Worm (Caenorhabditis elegans) whole organism, L3 larva: ENCODE data around the gene Y73B6BL.27.

Source experiments
- R02D3.7 ChIP-seq: fragments of 150-350 bp; optimal IDR thresholded peaks from 2 replicates; lab custom pipeline; 2014; ENCODE audit warnings: missing biosample characterization, missing genetic modification characterization
- ZK546.5 ChIP-seq: sonication (generic microtip); optimal IDR thresholded peaks from 2 replicates; lab custom pipeline; 2017; ENCODE audit warnings: missing biosample characterization, missing genetic modification characterization
- aly-2 ChIP-seq: fragments of 150-350 bp; optimal IDR thresholded peaks from 2 replicates; lab custom pipeline; 2014; ENCODE audit warnings: missing biosample characterization, missing genetic modification characterization
- ama-1 ChIP-seq: fragments of 150-350 bp; optimal IDR thresholded peaks from 2 replicates; lab custom pipeline; 2018
- ceh-16 ChIP-seq: sonication (generic microtip); optimal IDR thresholded peaks from 2 replicates; lab custom pipeline; 2017; ENCODE audit warnings: missing biosample characterization, missing genetic modification characterization
- ceh-28 ChIP-seq: fragments of 150-350 bp; optimal IDR thresholded peaks from 2 replicates; lab custom pipeline; 2014; ENCODE audit warnings: missing biosample characterization, missing genetic modification reagents, missing genetic modification characterization
- ceh-82 ChIP-seq: fragments of 150-350 bp; optimal IDR thresholded peaks from 2 replicates; lab custom pipeline; 2014; ENCODE audit warnings: missing biosample characterization, missing genetic modification characterization
- ceh-9 ChIP-seq: sonication (generic microtip); optimal IDR thresholded peaks from 2 replicates; lab custom pipeline; 2018; ENCODE audit warnings: missing biosample characterization, missing genetic modification characterization
- daf-12 ChIP-seq: fragments of 150-350 bp; optimal IDR thresholded peaks from 2 replicates; lab custom pipeline; 2014; ENCODE audit warnings: missing biosample characterization, missing genetic modification reagents, missing genetic modification characterization
- egl-27 ChIP-seq: sonication (generic microtip); optimal IDR thresholded peaks from 4 replicates; lab custom pipeline; 2017; ENCODE audit warnings: missing biosample characterization, missing genetic modification reagents, missing genetic modification characterization
- egl-5 ChIP-seq: fragments of 150-350 bp; optimal IDR thresholded peaks from 2 replicates; lab custom pipeline; 2017; ENCODE audit warnings: missing biosample characterization, missing genetic modification reagents, missing genetic modification characterization, inconsistent platforms
- elt-1 ChIP-seq: fragments of 150-350 bp; optimal IDR thresholded peaks from 2 replicates; lab custom pipeline; 2014; ENCODE audit warnings: missing biosample characterization, missing genetic modification characterization
- elt-2 ChIP-seq: sonication (generic microtip); optimal IDR thresholded peaks from 2 replicates; lab custom pipeline; 2016; ENCODE audit warnings: missing genetic modification reagents, mild to moderate bottlenecking, missing genetic modification characterization, missing compliant biosample characterization
- elt-3 ChIP-seq, 3 experiments: fragments of 150-350 bp in 1 of 3; sonication (generic microtip) in 2 of 3; optimal IDR thresholded peaks; 2 replicates in 2 of 3; 4 replicates in 1 of 3; lab custom pipeline; 2014 to 2017; ENCODE audit warnings: missing biosample characterization in 3 of 3, missing genetic modification characterization in 3 of 3
- eor-1 ChIP-seq, 2 experiments: fragments of 150-350 bp; optimal IDR thresholded peaks; 2 replicates each; lab custom pipeline; 2014 to 2018; ENCODE audit warnings: missing biosample characterization in 2 of 2, missing genetic modification characterization in 2 of 2
- fos-1 ChIP-seq: fragments of 150-350 bp; optimal IDR thresholded peaks from 2 replicates; lab custom pipeline; 2014; ENCODE audit warnings: missing biosample characterization, missing genetic modification characterization
- jun-1 ChIP-seq: fragments of 150-350 bp; optimal IDR thresholded peaks from 2 replicates; lab custom pipeline; 2014; ENCODE audit warnings: missing biosample characterization, missing genetic modification reagents, missing genetic modification characterization
- lin-15B ChIP-seq: fragments of 150-350 bp; optimal IDR thresholded peaks from 2 replicates; lab custom pipeline; 2014; ENCODE audit warnings: missing biosample characterization, missing genetic modification characterization
- lin-39 ChIP-seq: fragments of 150-350 bp; optimal IDR thresholded peaks from 2 replicates; lab custom pipeline; 2018; ENCODE audit warnings: missing biosample characterization, missing genetic modification reagents, missing genetic modification characterization
- lsy-12 ChIP-seq: sonication (generic microtip); optimal IDR thresholded peaks from 2 replicates; lab custom pipeline; 2016; ENCODE audit warnings: mild to moderate bottlenecking, missing genetic modification characterization, missing compliant biosample characterization
- mdl-1 ChIP-seq: fragments of 150-350 bp; optimal IDR thresholded peaks from 2 replicates; lab custom pipeline; 2014; ENCODE audit warnings: missing biosample characterization, missing genetic modification characterization
- nhr-11 ChIP-seq: fragments of 150-350 bp; optimal IDR thresholded peaks from 2 replicates; lab custom pipeline; 2014; ENCODE audit warnings: missing biosample characterization, missing genetic modification characterization
- nhr-23 ChIP-seq: fragments of 150-350 bp; optimal IDR thresholded peaks from 2 replicates; lab custom pipeline; 2014; ENCODE audit warnings: missing biosample characterization, missing genetic modification reagents, missing genetic modification characterization
- nhr-25 ChIP-seq: sonication (generic microtip); optimal IDR thresholded peaks from 2 replicates; lab custom pipeline; 2017; ENCODE audit warnings: missing biosample characterization, missing genetic modification characterization
- nhr-43 ChIP-seq: sonication (generic microtip); optimal IDR thresholded peaks from 2 replicates; lab custom pipeline; 2016; ENCODE audit warnings: mild to moderate bottlenecking, missing genetic modification characterization, missing compliant biosample characterization; ENCODE audit not compliant: poor library complexity, severe bottlenecking
- nhr-67 ChIP-seq: fragments of 150-350 bp; optimal IDR thresholded peaks from 2 replicates; lab custom pipeline; 2014; ENCODE audit warnings: missing biosample characterization, missing genetic modification characterization
- pha-4 ChIP-seq: fragments of 150-350 bp; optimal IDR thresholded peaks from 2 replicates; lab custom pipeline; 2014; ENCODE audit warnings: missing biosample characterization, missing genetic modification reagents, missing genetic modification characterization
- pqm-1 ChIP-seq: fragments of 150-350 bp; optimal IDR thresholded peaks from 2 replicates; lab custom pipeline; 2017; ENCODE audit warnings: missing biosample characterization, missing genetic modification characterization, inconsistent platforms
- sea-2 ChIP-seq: fragments of 150-350 bp; sonication (generic microtip); optimal IDR thresholded peaks from 4 replicates; lab custom pipeline; 2014; ENCODE audit warnings: missing biosample characterization, missing genetic modification reagents, missing genetic modification characterization
- skn-1 ChIP-seq: fragments of 150-350 bp; optimal IDR thresholded peaks from 2 replicates; lab custom pipeline; 2014; ENCODE audit warnings: missing biosample characterization, missing genetic modification characterization
- snpc-4 ChIP-seq: fragments of 150-350 bp; optimal IDR thresholded peaks from 2 replicates; lab custom pipeline; 2014; ENCODE audit warnings: missing biosample characterization, missing genetic modification characterization
- tbx-2 ChIP-seq: sonication (generic microtip); optimal IDR thresholded peaks from 2 replicates; lab custom pipeline; 2016; ENCODE audit warnings: mild to moderate bottlenecking, missing genetic modification characterization, missing compliant biosample characterization
- unc-39 ChIP-seq: sonication (generic microtip); optimal IDR thresholded peaks from 4 replicates; lab custom pipeline; 2017; ENCODE audit warnings: missing biosample characterization, missing genetic modification characterization
- unc-62 ChIP-seq: fragments of 150-350 bp; sonication (generic microtip); optimal IDR thresholded peaks from 4 replicates; lab custom pipeline; 2014; ENCODE audit warnings: missing biosample characterization, missing genetic modification reagents, missing genetic modification characterization
- zag-1 ChIP-seq: fragments of 150-350 bp; optimal IDR thresholded peaks from 2 replicates; lab custom pipeline; 2014; ENCODE audit warnings: missing biosample characterization, missing genetic modification characterization
- ztf-11 ChIP-seq: fragments of 150-350 bp; optimal IDR thresholded peaks from 2 replicates; lab custom pipeline; 2014; ENCODE audit warnings: missing biosample characterization, missing genetic modification characterization

The Y73B6BL.27 gene

DNA sequence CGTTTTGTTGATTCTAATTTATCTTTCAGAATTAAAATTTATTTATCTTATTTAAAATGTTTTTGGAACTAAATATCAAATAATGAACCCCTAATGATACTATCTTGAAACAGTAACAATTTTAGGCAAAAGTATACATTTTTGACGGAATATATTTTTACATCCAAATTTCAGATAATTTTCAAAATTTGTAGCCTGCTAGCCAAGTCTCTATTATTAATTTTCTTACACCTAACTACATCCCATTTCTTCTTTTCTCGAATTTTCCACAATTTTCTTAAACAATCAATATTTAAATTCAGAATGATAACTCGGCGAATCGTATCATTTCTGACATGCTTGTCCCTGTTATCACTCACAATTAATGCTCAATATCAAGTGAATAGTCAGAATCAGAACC is 33.4 kb upstream of the Y73B6BL.27 start, which contains the start of gene pqn-89:
pqn-89 (plus strand) TSS at position 301 of the 400 bp plus-strand sequence.
- TF ChIP-seq elt-2 (tag; lab: Kevin White, UChicago), result peak; percentile 36
- TF ChIP-seq R02D3.7, result no peak

DNA sequence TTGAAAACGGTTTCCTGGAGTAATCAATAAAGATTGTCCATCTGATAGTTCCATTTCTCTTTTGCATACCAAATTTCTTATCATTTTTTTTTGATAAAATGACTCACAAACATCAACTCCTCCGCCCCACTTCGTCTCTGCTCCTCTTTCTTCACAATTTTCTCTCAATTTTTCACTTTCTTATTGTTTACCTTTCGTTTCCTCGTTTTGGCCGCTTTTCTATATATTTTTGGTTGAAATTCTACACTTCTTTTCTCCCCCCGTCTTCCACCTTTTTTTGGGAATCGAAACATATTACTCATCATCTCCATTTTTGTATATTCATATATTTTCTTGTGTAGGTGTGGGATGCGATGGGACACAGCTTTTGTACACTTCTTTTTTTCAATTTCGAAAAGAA is 29.7 kb upstream of the Y73B6BL.27 start:
- TF ChIP-seq tbx-2 (no peak), ztf-11 (tag; lab: Kevin White, UChicago) (no peak), nhr-23 (no peak), pqm-1 (tag; lab: Kevin White, UChicago) (peak; percentile 58), lsy-12 (tag; lab: Kevin White, UChicago) (no peak), skn-1 (no peak), mdl-1 (tag; lab: Kevin White, UChicago) (no peak), pha-4 (tag; lab: Kevin White, UChicago) (peak; percentile 72), eor-1 (tag; optimal IDR thresholded peaks at IDR 0.05; lab: Kevin White, UChicago) (no peak), unc-39 (tag; lab: Kevin White, UChicago) (no peak), jun-1 (tag; lab: Kevin White, UChicago) (peak; percentile 2), ceh-16 (no peak), elt-2 (tag; lab: Kevin White, UChicago) (peak; percentile 80), egl-27 (tag; lab: Kevin White, UChicago) (no peak), nhr-67 (tag; lab: Kevin White, UChicago) (no peak), lin-15B (tag; lab: Kevin White, UChicago) (no peak), egl-5 (no peak), sea-2 (no peak), daf-12 (tag; lab: Kevin White, UChicago) (no peak), ceh-9 (tag; lab: Kevin White, UChicago) (no peak)

DNA sequence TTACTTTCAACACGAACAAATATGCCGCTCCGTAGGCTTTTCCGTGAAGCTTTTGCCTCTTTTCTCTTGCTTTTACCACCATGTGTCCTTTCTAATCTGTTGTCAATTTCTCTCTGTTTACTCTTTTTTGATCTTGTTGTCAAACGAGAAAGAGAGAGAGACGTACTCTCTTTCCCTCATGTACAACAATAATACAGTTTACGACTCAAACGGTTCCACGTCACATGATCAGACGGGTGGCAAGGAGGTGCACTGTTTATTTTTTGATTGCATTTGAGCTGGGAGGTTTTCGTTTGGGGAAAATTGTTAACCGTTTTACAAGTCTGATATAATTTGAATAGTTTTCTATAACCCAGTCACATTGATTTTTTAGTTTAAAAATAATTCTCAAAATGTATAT is 27.8 kb upstream of the Y73B6BL.27 start:
- TF ChIP-seq egl-5, result no peak
- no peak for TF ChIP-seq aly-2 (tag; lab: Kevin White, UChicago)
- no peak for TF ChIP-seq nhr-11 (tag; lab: Kevin White, UChicago)
- TF ChIP-seq ama-1 (lab: Kevin White, UChicago), result no peak
- peak; percentile 56 for TF ChIP-seq pqm-1 (tag; lab: Kevin White, UChicago)
- peak; percentile 100 for TF ChIP-seq pha-4 (tag; lab: Kevin White, UChicago)
- no peak for TF ChIP-seq skn-1
- TF ChIP-seq elt-2 (tag; lab: Kevin White, UChicago), result peak; percentile 58
- no peak for TF ChIP-seq nhr-43

DNA sequence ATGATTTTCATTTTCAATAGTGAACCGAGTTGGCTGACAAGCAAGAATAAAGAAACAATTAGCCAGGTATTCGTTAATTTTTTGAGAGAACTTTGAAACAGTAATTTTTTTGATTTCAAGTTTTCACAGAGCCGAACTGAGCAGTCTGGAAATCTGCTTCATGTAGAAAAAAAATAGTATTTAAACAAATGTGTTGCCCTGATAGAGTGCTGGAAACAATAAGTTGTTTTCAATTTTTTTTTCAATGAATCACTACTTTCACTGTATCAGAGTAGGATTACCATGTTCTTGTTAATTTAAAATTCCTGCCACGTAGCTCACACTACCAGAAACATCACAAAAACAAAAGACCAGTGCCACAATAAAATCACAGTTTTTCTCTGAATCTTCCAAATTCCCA is 27.4 kb upstream of the Y73B6BL.27 start:
- TF ChIP-seq egl-5 (no peak), ZK546.5 (tag; lab: Kevin White, UChicago) (no peak), unc-62 (GFP tag; lab: Kevin White, UChicago) (no peak), jun-1 (tag; lab: Kevin White, UChicago) (no peak), mdl-1 (tag; lab: Kevin White, UChicago) (no peak), lin-39 (tag; lab: Kevin White, UChicago) (no peak), ceh-28 (tag; lab: Kevin White, UChicago) (no peak), zag-1 (tag; lab: Kevin White, UChicago) (no peak), elt-3 (tag; optimal IDR thresholded peaks at IDR 0.05; lab: Kevin White, UChicago) (no peak), pha-4 (tag; lab: Kevin White, UChicago) (no peak), ceh-82 (tag; lab: Kevin White, UChicago) (no peak), ceh-16 (no peak), nhr-11 (tag; lab: Kevin White, UChicago) (no peak), aly-2 (tag; lab: Kevin White, UChicago) (no peak), fos-1 (no peak), unc-39 (tag; lab: Kevin White, UChicago) (no peak), nhr-25 (tag; lab: Kevin White, UChicago) (no peak)

DNA sequence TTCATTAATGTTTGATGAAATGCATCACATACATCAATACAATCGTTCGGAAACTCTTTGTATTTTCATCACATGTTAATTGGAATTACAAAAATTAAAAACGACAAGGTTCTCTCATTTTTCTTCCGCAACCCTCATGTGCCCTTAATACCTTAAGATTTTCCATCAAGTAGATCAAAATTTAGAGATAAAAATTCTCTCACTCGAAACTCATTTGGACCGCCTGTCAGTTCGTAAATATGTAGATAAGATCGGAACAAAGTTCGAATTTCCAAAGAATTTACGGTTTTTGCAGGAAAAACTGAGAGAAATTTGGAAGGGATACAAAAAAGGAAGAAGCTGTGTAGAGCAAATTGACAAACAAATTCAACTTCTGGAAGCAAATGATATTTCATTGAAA is 23.1 kb upstream of the Y73B6BL.27 start:
- no peak for TF ChIP-seq unc-39 (tag; lab: Kevin White, UChicago)
- TF ChIP-seq nhr-25 (tag; lab: Kevin White, UChicago), result peak; percentile 21
- peak; percentile 65 for TF ChIP-seq elt-1 (tag; lab: Kevin White, UChicago)
- TF ChIP-seq snpc-4, result no peak
